Worm (Caenorhabditis elegans): ENCODE measurements around the gene osta-3.

Gene osta-3

ce11 chrII:14816086-14816485 lies 3.8 kb downstream of the osta-3 start:
- TF ChIP-seq egl-27 (tag; optimal IDR thresholded peaks at IDR 0.05) (no peak), mbf-1 (tag; optimal IDR thresholded peaks at IDR 0.05) (no peak), blmp-1 (tag; optimal IDR thresholded peaks at IDR 0.05; ENCODE audit: insufficient read depth) (no peak), mab-5 (tag; optimal IDR thresholded peaks at IDR 0.05) (no peak), skn-1 (tag; optimal IDR thresholded peaks at IDR 0.05) (no peak)

- no peak for TF ChIP-seq ztf-11 (tag; optimal IDR thresholded peaks at IDR 0.05)
- TF ChIP-seq elt-1 (tag; optimal IDR thresholded peaks at IDR 0.05), result peak; percentile 54
- TF ChIP-seq lin-11 (tag; optimal IDR thresholded peaks at IDR 0.05), result no peak
- no peak for TF ChIP-seq ceh-82 (tag; optimal IDR thresholded peaks at IDR 0.05)
- TF ChIP-seq gmeb-1 (tag; optimal IDR thresholded peaks at IDR 0.05), result no peak
Observed at ce11 chrII:14818376-14818775, 6.0 kb downstream of the osta-3 start, which contains the start of gene nhr-61. TSS of gene nhr-61 (minus strand) at chrII:14818543.

- no peak for TF ChIP-seq nhr-129 (tag; optimal IDR thresholded peaks at IDR 0.05)
- no peak for TF ChIP-seq nhr-77 (tag; optimal IDR thresholded peaks at IDR 0.05)
- no peak for TF ChIP-seq snpc-4 (tag; optimal IDR thresholded peaks at IDR 0.05)
- TF ChIP-seq fos-1 (tag; optimal IDR thresholded peaks at IDR 0.05), result peak; percentile 11
Observed at ce11 chrII:14819258-14819985, 7.1 kb downstream of the osta-3 start.

ce11 chrII:14820460-14820859 lies 8.1 kb downstream of the osta-3 start:
- TF ChIP-seq nhr-237 (tag; optimal IDR thresholded peaks at IDR 0.05), result no peak
- TF ChIP-seq C34F6.9 (tag; optimal IDR thresholded peaks at IDR 0.05), result peak; percentile 13
- TF ChIP-seq skn-1 (tag; optimal IDR thresholded peaks at IDR 0.05), result no peak
- no peak for TF ChIP-seq ztf-1 (GFP tag; conservative IDR thresholded peaks at IDR 0.05)
- peak; percentile 5 for TF ChIP-seq nhr-21 (tag; optimal IDR thresholded peaks at IDR 0.05)
- no peak for TF ChIP-seq lin-11 (tag; optimal IDR thresholded peaks at IDR 0.05)
- no peak for TF ChIP-seq nhr-77 (tag; optimal IDR thresholded peaks at IDR 0.05)
- no peak for TF ChIP-seq ceh-82 (tag; optimal IDR thresholded peaks at IDR 0.05)
- peak; percentile 54 for TF ChIP-seq fos-1 (tag; optimal IDR thresholded peaks at IDR 0.05)
- no peak for TF ChIP-seq sma-3 (GFP tag; optimal IDR thresholded peaks at IDR 0.05)

- TF ChIP-seq unc-62 (GFP tag; optimal IDR thresholded peaks at IDR 0.05), result no peak
- TF ChIP-seq lin-13 (GFP tag; optimal IDR thresholded peaks at IDR 0.05), result peak; percentile 42
- no peak for TF ChIP-seq skn-1 (tag; optimal IDR thresholded peaks at IDR 0.05)
- TF ChIP-seq ama-1 (optimal IDR thresholded peaks at IDR 0.05), result no peak
- TF ChIP-seq gmeb-1 (tag; optimal IDR thresholded peaks at IDR 0.05), result peak; percentile 76
- TF ChIP-seq blmp-1 (tag; optimal IDR thresholded peaks at IDR 0.05; ENCODE audit: insufficient read depth), result peak; percentile 56
- TF ChIP-seq dmd-4 (tag; optimal IDR thresholded peaks at IDR 0.05), result no peak
- no peak for TF ChIP-seq mbf-1 (tag; optimal IDR thresholded peaks at IDR 0.05)
- TF ChIP-seq ztf-11 (tag; optimal IDR thresholded peaks at IDR 0.05), result no peak
- TF ChIP-seq mdl-1 (tag; optimal IDR thresholded peaks at IDR 0.05), result peak in 1 of 2 experiments; percentile 15
- no peak for TF ChIP-seq R02D3.7 (tag; optimal IDR thresholded peaks at IDR 0.05)
- peak; percentile 86 for TF ChIP-seq sma-9 (GFP tag; optimal IDR thresholded peaks at IDR 0.05)
- no peak for TF ChIP-seq sma-9 (tag; optimal IDR thresholded peaks at IDR 0.05)
- TF ChIP-seq fos-1 (tag; optimal IDR thresholded peaks at IDR 0.05), result peak; percentile 75
- peak; percentile 63 for TF ChIP-seq nhr-6 (tag; optimal IDR thresholded peaks at IDR 0.05)
- peak; percentile 19 to 63 for TF ChIP-seq lsy-2 (tag; optimal IDR thresholded peaks at IDR 0.05)
- TF ChIP-seq egl-27 (tag; optimal IDR thresholded peaks at IDR 0.05), result peak; percentile 39
- TF ChIP-seq nhr-21 (tag; optimal IDR thresholded peaks at IDR 0.05), result peak; percentile 70
- TF ChIP-seq ZK546.5 (tag; optimal IDR thresholded peaks at IDR 0.05), result no peak
- TF ChIP-seq ztf-4 (tag; optimal IDR thresholded peaks at IDR 0.05), result peak; percentile 38
- TF ChIP-seq nhr-10 (tag; optimal IDR thresholded peaks at IDR 0.05), result no peak
- TF ChIP-seq nhr-23 (tag; optimal IDR thresholded peaks at IDR 0.05), result no peak
- TF ChIP-seq ceh-16 (tag; optimal IDR thresholded peaks at IDR 0.05), result peak; percentile 68
- TF ChIP-seq unc-55 (GFP tag; optimal IDR thresholded peaks at IDR 0.05), result no peak
- no peak for TF ChIP-seq ceh-82 (tag; optimal IDR thresholded peaks at IDR 0.05)
- TF ChIP-seq nhr-25 (tag; optimal IDR thresholded peaks at IDR 0.05), result peak; percentile 89
- no peak for TF ChIP-seq mab-5 (tag; optimal IDR thresholded peaks at IDR 0.05)
- TF ChIP-seq zag-1 (tag; optimal IDR thresholded peaks at IDR 0.05), result no peak
- peak; percentile 76 for TF ChIP-seq nhr-129 (tag; optimal IDR thresholded peaks at IDR 0.05)
- TF ChIP-seq sma-3 (GFP tag; optimal IDR thresholded peaks at IDR 0.05), result peak; percentile 71
- TF ChIP-seq nhr-11 (tag; optimal IDR thresholded peaks at IDR 0.05), result no peak
- no peak for TF ChIP-seq aly-2 (tag; optimal IDR thresholded peaks at IDR 0.05)
- TF ChIP-seq nhr-12 (tag; optimal IDR thresholded peaks at IDR 0.05), result no peak
- peak; percentile 61 for TF ChIP-seq sem-4 (tag; optimal IDR thresholded peaks at IDR 0.05)
- TF ChIP-seq alr-1 (tag; optimal IDR thresholded peaks at IDR 0.05), result no peak
- TF ChIP-seq Y55F3AM.14 (GFP tag; optimal IDR thresholded peaks at IDR 0.05), result no peak
- TF ChIP-seq ztf-1 (GFP tag; conservative IDR thresholded peaks at IDR 0.05), result no peak
- TF ChIP-seq elt-1 (tag; optimal IDR thresholded peaks at IDR 0.05), result peak; percentile 14
Observed at ce11 chrII:14822419-14822818, 10.1 kb downstream of the osta-3 start.

Data from whole organism, L2 larva.